Worm (Caenorhabditis elegans): ENCODE results near the gene str-15.

- TF ChIP-seq elt-3 (tag; optimal IDR thresholded peaks at IDR 0.05) = no peak
- no peak for TF ChIP-seq mep-1 (tag; optimal IDR thresholded peaks at IDR 0.05)
- no peak for TF ChIP-seq ztf-11 (tag; optimal IDR thresholded peaks at IDR 0.05)
- no peak for TF ChIP-seq ceh-43 (GFP tag; optimal IDR thresholded peaks at IDR 0.05)
- TF ChIP-seq flh-1 (GFP tag; optimal IDR thresholded peaks at IDR 0.05) = no peak
- no peak for TF ChIP-seq mls-2 (tag; optimal IDR thresholded peaks at IDR 0.05)
- TF ChIP-seq nhr-76 (tag; optimal IDR thresholded peaks at IDR 0.05) = no peak
- TF ChIP-seq sptf-1 (tag; optimal IDR thresholded peaks at IDR 0.05) = no peak
- no peak for TF ChIP-seq zip-8 (tag; optimal IDR thresholded peaks at IDR 0.05)
These were observed 29.1 kb downstream of the str-15 start, which contains the start of gene F26D2.10 for ce11 chrV:16429503-16429902.

All from whole organism, mixed stage, embryonic.